Worm (Caenorhabditis elegans) whole organism, young adult: ENCODE measurements around the gene nlp-41.

Experiments used
- B0261.1 ChIP-seq: sonication (generic microtip); optimal IDR thresholded peaks from 2 replicates; lab custom pipeline; 2016; ENCODE audit warnings: mild to moderate bottlenecking, missing genetic modification characterization, moderate library complexity, missing compliant biosample characterization
- C06A6.2 ChIP-seq: fragments of 200-800 bp; sonication (Bioruptor generic); conservative IDR thresholded peaks from 2 replicates; pipeline ENCODE4 v1.3.6; 2022; ENCODE audit warnings: missing genetic modification characterization, missing compliant biosample characterization
- C17E4.6 ChIP-seq: fragments of 200-800 bp; sonication (Bioruptor generic); IDR thresholded peaks from 2 replicates; pipeline ENCODE4 v1.3.6; 2022; ENCODE audit warnings: missing genetic modification reagents, missing genetic modification characterization, missing compliant biosample characterization
- D2030.7 ChIP-seq: fragments of 200-800 bp; sonication (Bioruptor generic); IDR thresholded peaks from 2 replicates; pipeline ENCODE4 v1.3.6; 2022; ENCODE audit warnings: missing genetic modification reagents, missing genetic modification characterization, missing compliant biosample characterization
- F22D6.2 ChIP-seq: sonication (generic microtip); optimal IDR thresholded peaks from 2 replicates; lab custom pipeline; 2016; ENCODE audit warnings: mild to moderate bottlenecking, missing genetic modification characterization, missing compliant biosample characterization
- F33H1.4 ChIP-seq: fragments of 200-800 bp; sonication (Bioruptor generic); IDR thresholded peaks from 2 replicates; pipeline ENCODE4 v1.3.6; 2022; ENCODE audit warnings: missing genetic modification reagents, missing genetic modification characterization, missing compliant biosample characterization
- K11D2.4 ChIP-seq: fragments of 200-800 bp; sonication (Bioruptor generic); IDR thresholded peaks from 2 replicates; pipeline ENCODE4 v1.3.6; 2022; ENCODE audit warnings: missing genetic modification reagents, missing genetic modification characterization, missing compliant biosample characterization
- T26A5.8 ChIP-seq: sonication (generic microtip); optimal IDR thresholded peaks from 2 replicates; lab custom pipeline; 2016; ENCODE audit warnings: missing genetic modification characterization, missing compliant biosample characterization
- Y67H2A.10 ChIP-seq: fragments of 200-800 bp; sonication (Bioruptor generic); conservative IDR thresholded peaks from 2 replicates; pipeline ENCODE4 v1.3.6; 2022; ENCODE audit warnings: missing genetic modification reagents, missing genetic modification characterization, missing compliant biosample characterization
- Y79H2A.3 ChIP-seq: fragments of 200-800 bp; sonication (Bioruptor generic); conservative IDR thresholded peaks from 2 replicates; pipeline ENCODE4 v1.3.6; 2022; ENCODE audit warnings: missing genetic modification reagents, missing genetic modification characterization, missing compliant biosample characterization
- Y95B8A.8 ChIP-seq: fragments of 200-800 bp; sonication (Bioruptor generic); IDR thresholded peaks from 2 replicates; pipeline ENCODE4 v1.3.6; 2022; ENCODE audit warnings: missing genetic modification reagents, missing genetic modification characterization, missing compliant biosample characterization
- aptf-2 ChIP-seq: fragments of 200-800 bp; sonication (Bioruptor generic); conservative IDR thresholded peaks from 2 replicates; pipeline ENCODE4 v1.3.6; 2022; ENCODE audit warnings: missing genetic modification reagents, missing genetic modification characterization, missing compliant biosample characterization
- aptf-3 ChIP-seq: fragments of 200-800 bp; sonication (Bioruptor generic); IDR thresholded peaks from 2 replicates; pipeline ENCODE4 v1.3.6; 2022; ENCODE audit warnings: missing genetic modification characterization, missing compliant biosample characterization
- athp-1 ChIP-seq: sonication (generic microtip); optimal IDR thresholded peaks from 2 replicates; lab custom pipeline; 2017; ENCODE audit warnings: mild to moderate bottlenecking, missing genetic modification characterization, missing compliant biosample characterization
- cebp-1 ChIP-seq, 2 experiments: fragments of 200-800 bp in 1 of 2; sonication (Bioruptor generic) in 1 of 2; sonication (generic microtip) in 1 of 2; IDR thresholded peaks in 1 of 2; optimal IDR thresholded peaks in 1 of 2; 2 replicates each; pipeline versions ENCODE4 v1.3.6 to Lab custom; 2017 to 2022; ENCODE audit warnings: missing compliant biosample characterization in 2 of 2, missing genetic modification characterization in 2 of 2, mild to moderate bottlenecking in 1 of 2, missing genetic modification reagents in 1 of 2, moderate library complexity in 1 of 2
- cebp-2 ChIP-seq: fragments of 200-800 bp; sonication (Bioruptor generic); IDR thresholded peaks from 2 replicates; pipeline ENCODE4 v1.3.6; 2022; ENCODE audit warnings: missing genetic modification characterization, missing compliant biosample characterization
- dpff-1 ChIP-seq: sonication (generic microtip); optimal IDR thresholded peaks from 2 replicates; lab custom pipeline; 2017; ENCODE audit warnings: mild to moderate bottlenecking, missing genetic modification characterization, missing compliant biosample characterization
- ets-4 ChIP-seq: fragments of 200-800 bp; sonication (Bioruptor generic); optimal IDR thresholded peaks from 2 replicates; lab custom pipeline; 2018; ENCODE audit warnings: mild to moderate bottlenecking, missing genetic modification characterization, missing compliant biosample characterization
- hlh-12 ChIP-seq: sonication (generic microtip); optimal IDR thresholded peaks from 2 replicates; lab custom pipeline; 2016; ENCODE audit warnings: missing genetic modification characterization, missing compliant biosample characterization
- lin-40 ChIP-seq: sonication (generic microtip); optimal IDR thresholded peaks from 2 replicates; lab custom pipeline; 2016; ENCODE audit warnings: missing genetic modification characterization, mild to moderate bottlenecking, missing compliant biosample characterization, missing genotype, missing genetic modification reagents
- lin-54 ChIP-seq: fragments of 200-800 bp; sonication (Bioruptor generic); optimal IDR thresholded peaks from 2 replicates; lab custom pipeline; 2018; ENCODE audit warnings: mild to moderate bottlenecking, missing genetic modification characterization, missing compliant biosample characterization
- lsl-1 ChIP-seq: fragments of 200-800 bp; sonication (Bioruptor generic); optimal IDR thresholded peaks from 2 replicates; lab custom pipeline; 2018; ENCODE audit warnings: mild to moderate bottlenecking, missing genetic modification characterization, moderate library complexity, missing compliant biosample characterization
- madf-10 ChIP-seq: sonication (generic microtip); optimal IDR thresholded peaks from 2 replicates; lab custom pipeline; 2016; ENCODE audit warnings: mild to moderate bottlenecking, missing genetic modification characterization, missing compliant biosample characterization
- madf-3 ChIP-seq: fragments of 200-800 bp; sonication (Bioruptor generic); IDR thresholded peaks from 2 replicates; pipeline ENCODE4 v1.3.6; 2022; ENCODE audit warnings: missing genetic modification reagents, missing genetic modification characterization, missing compliant biosample characterization
- madf-8 ChIP-seq: fragments of 200-800 bp; sonication (Bioruptor generic); conservative IDR thresholded peaks from 2 replicates; pipeline ENCODE4 v1.3.6; 2022; ENCODE audit warnings: missing genetic modification reagents, missing genetic modification characterization, missing compliant biosample characterization
- nfyb-1 ChIP-seq: fragments of 200-800 bp; sonication (Bioruptor generic); IDR thresholded peaks from 2 replicates; pipeline ENCODE4 v1.3.6; 2022; ENCODE audit warnings: missing genetic modification reagents, missing genetic modification characterization, missing compliant biosample characterization
- nhr-120 ChIP-seq: fragments of 200-800 bp; sonication (Bioruptor generic); IDR thresholded peaks from 2 replicates; pipeline ENCODE4 v1.3.6; 2022; ENCODE audit warnings: missing genetic modification characterization, missing compliant biosample characterization
- nhr-179 ChIP-seq: sonication (generic microtip); optimal IDR thresholded peaks from 2 replicates; lab custom pipeline; 2016; ENCODE audit warnings: mild to moderate bottlenecking, missing genetic modification characterization, missing compliant biosample characterization
- nhr-90 ChIP-seq: sonication (generic microtip); optimal IDR thresholded peaks from 2 replicates; lab custom pipeline; 2016; ENCODE audit warnings: missing genotype, mild to moderate bottlenecking, missing genetic modification characterization, missing compliant biosample characterization
- rec-8 ChIP-seq, 2 experiments: sonication (generic microtip); optimal IDR thresholded peaks; 2 replicates each; lab custom pipeline; 2016; ENCODE audit warnings: mild to moderate bottlenecking in 2 of 2, missing genetic modification characterization in 2 of 2, missing genetic modification reagents in 2 of 2, missing genotype in 2 of 2, missing biosample characterization in 1 of 2, missing compliant biosample characterization in 1 of 2, moderate library complexity in 1 of 2
- snpc-3.4 ChIP-seq: sonication (generic microtip); optimal IDR thresholded peaks from 2 replicates; lab custom pipeline; 2017; ENCODE audit warnings: missing genetic modification characterization, mild to moderate bottlenecking, missing compliant biosample characterization, antibody characterized with exemption, moderate library complexity, missing genotype, missing genetic modification reagents
- somi-1 ChIP-seq: fragments of 200-800 bp; sonication (Bioruptor generic); optimal IDR thresholded peaks from 2 replicates; lab custom pipeline; 2018; ENCODE audit warnings: mild to moderate bottlenecking, missing genetic modification characterization, missing compliant biosample characterization
- sptf-2 ChIP-seq: fragments of 200-800 bp; sonication (Bioruptor generic); optimal IDR thresholded peaks from 2 replicates; lab custom pipeline; 2018; ENCODE audit warnings: mild to moderate bottlenecking, missing genetic modification characterization, missing compliant biosample characterization
- tbp1 ChIP-seq: fragments of 200-800 bp; sonication (Bioruptor generic); optimal IDR thresholded peaks from 2 replicates; lab custom pipeline; 2018; ENCODE audit warnings: mild to moderate bottlenecking, missing genetic modification characterization, missing compliant biosample characterization
- tlf-1 ChIP-seq: fragments of 200-800 bp; sonication (Bioruptor generic); optimal IDR thresholded peaks from 2 replicates; lab custom pipeline; 2018; ENCODE audit warnings: mild to moderate bottlenecking, missing genetic modification characterization, missing compliant biosample characterization
- ztf-22 ChIP-seq: fragments of 200-800 bp; sonication (Bioruptor generic); optimal IDR thresholded peaks from 2 replicates; lab custom pipeline; 2018; ENCODE audit warnings: mild to moderate bottlenecking, missing genetic modification characterization, moderate library complexity, missing compliant biosample characterization
- ztf-25 ChIP-seq: fragments of 200-800 bp; sonication (Bioruptor generic); IDR thresholded peaks from 2 replicates; pipeline ENCODE4 v1.3.6; 2022; ENCODE audit warnings: missing genetic modification reagents, missing genetic modification characterization, missing compliant biosample characterization
- ztf-26 ChIP-seq: sonication (generic microtip); optimal IDR thresholded peaks from 2 replicates; lab custom pipeline; 2017; ENCODE audit warnings: missing genetic modification characterization, missing compliant biosample characterization
- ztf-28 ChIP-seq: fragments of 200-800 bp; sonication (Bioruptor generic); IDR thresholded peaks from 2 replicates; pipeline ENCODE4 v1.3.6; 2022; ENCODE audit warnings: missing genetic modification reagents, missing genetic modification characterization, missing compliant biosample characterization

nlp-41 gene

DNA sequence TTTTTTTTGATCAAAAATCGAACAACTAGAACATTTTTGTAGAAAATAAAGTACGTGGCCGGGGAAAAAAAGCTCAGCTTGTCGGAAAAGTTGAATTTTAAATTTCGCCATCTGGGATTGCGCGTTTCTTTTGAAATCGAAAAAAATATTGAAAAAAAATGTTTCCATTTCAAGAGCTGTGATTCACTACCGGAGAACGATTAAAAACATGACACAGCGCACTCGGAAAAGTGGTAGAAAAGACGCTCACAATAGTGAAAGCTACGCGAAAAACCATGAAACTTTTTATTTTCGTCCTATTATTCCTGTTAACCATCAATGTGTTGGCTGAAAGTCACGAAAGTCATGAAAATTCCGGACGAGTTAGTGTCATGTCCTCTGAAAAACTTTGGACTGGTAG lies 13.0 kb upstream of the nlp-41 start, which contains the start of the genes clec-147 and C04H5.7:
clec-147 (minus strand) TSS at position 101 of the 400 bp plus-strand sequence.
C04H5.7 (plus strand) TSS at position 219 of the 400 bp plus-strand sequence.
- TF ChIP-seq aptf-2 (GFP tag; lab: Robert Waterston, UW) = no peak
- TF ChIP-seq B0261.1 (tag; lab: Kevin White, UChicago) = no peak
- no peak for TF ChIP-seq Y67H2A.10
- TF ChIP-seq lsl-1 (GFP tag; lab: Kevin White, UChicago) = no peak
- no peak for TF ChIP-seq somi-1
- TF ChIP-seq madf-8 (GFP tag; lab: Robert Waterston, UW) = no peak
- TF ChIP-seq nfyb-1 (GFP tag; lab: Robert Waterston, UW) = no peak
- no peak for TF ChIP-seq madf-3 (GFP tag; lab: Robert Waterston, UW)
- TF ChIP-seq athp-1 (tag; lab: Kevin White, UChicago) = no peak
- no peak for TF ChIP-seq Y79H2A.3 (GFP tag; lab: Robert Waterston, UW)
- TF ChIP-seq nhr-120 = no peak
- TF ChIP-seq Y95B8A.8 (GFP tag; lab: Robert Waterston, UW) = no peak
- TF ChIP-seq K11D2.4 (GFP tag; lab: Robert Waterston, UW) = no peak
- TF ChIP-seq F22D6.2 (tag; lab: Kevin White, UChicago) = no peak
- TF ChIP-seq rec-8 (tag; optimal IDR thresholded peaks at IDR 0.05; lab: Kevin White, UChicago) = no peak
- no peak for TF ChIP-seq T26A5.8 (tag; lab: Kevin White, UChicago)
- TF ChIP-seq C17E4.6 (GFP tag; lab: Robert Waterston, UW) = no peak
- no peak for TF ChIP-seq sptf-2 (GFP tag; lab: Kevin White, UChicago)
- TF ChIP-seq dpff-1 (tag; lab: Kevin White, UChicago) = no peak

DNA sequence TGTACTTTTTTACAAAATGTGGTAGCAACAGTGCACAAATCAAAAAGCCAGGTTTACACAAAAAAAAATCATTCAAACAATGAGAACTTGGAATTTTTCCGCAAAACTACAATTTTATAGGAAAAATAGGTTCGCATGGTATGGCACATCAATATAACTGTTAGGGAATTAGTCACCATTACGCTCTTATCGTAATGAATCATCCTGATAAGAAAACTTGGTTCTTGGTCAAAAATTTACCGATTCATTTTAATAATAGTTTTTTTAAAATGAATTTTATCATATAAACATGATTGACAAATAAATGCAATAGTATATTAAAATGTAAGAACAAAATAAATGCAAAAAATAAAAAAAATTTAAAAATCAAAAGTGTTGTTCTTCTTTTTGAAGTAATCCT lies 10.2 kb upstream of the nlp-41 start:
- TF ChIP-seq tlf-1 (GFP tag; lab: Kevin White, UChicago) (no peak), lin-54 (GFP tag; lab: Kevin White, UChicago) (no peak), nhr-179 (tag; lab: Kevin White, UChicago) (no peak), snpc-3.4 (tag; lab: Kevin White, UChicago) (no peak), ztf-22 (GFP tag; lab: Kevin White, UChicago) (no peak), lin-40 (tag; lab: Kevin White, UChicago) (no peak), ztf-28 (no peak), F33H1.4 (GFP tag; lab: Robert Waterston, UW) (no peak), cebp-1 (GFP tag; IDR thresholded peaks at IDR 0.05; lab: Robert Waterston, UW) (no peak), cebp-1 (tag; optimal IDR thresholded peaks at IDR 0.05; lab: Kevin White, UChicago) (no peak), ets-4 (GFP tag; lab: Kevin White, UChicago) (no peak), tbp1 (GFP tag; lab: Kevin White, UChicago) (no peak), D2030.7 (GFP tag; lab: Robert Waterston, UW) (no peak), ztf-26 (tag; lab: Kevin White, UChicago) (no peak), hlh-12 (tag; lab: Kevin White, UChicago) (no peak), C06A6.2 (no peak), ztf-25 (GFP tag; lab: Robert Waterston, UW) (no peak), nhr-90 (tag; lab: Kevin White, UChicago) (no peak)

DNA sequence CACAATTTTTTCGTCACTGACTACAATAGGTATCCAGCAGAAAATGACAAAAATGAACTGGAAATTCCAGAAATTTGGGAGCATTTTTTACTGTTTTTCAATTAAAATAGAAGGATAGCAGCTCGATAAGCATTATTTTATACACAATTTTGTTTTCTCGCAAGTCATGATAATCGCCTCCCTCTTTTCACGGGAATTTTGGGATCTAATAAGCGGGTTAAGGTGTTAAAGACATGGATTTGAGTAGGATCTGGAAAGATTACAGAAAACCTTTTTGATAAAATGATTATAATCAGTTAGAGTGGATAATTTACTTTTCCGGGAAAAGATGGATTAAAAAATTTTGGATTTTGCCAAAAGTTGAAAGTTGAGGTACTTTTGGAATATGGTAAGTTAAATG lies 2.0 kb upstream of the nlp-41 start, which contains the start of gene gcy-29:
gcy-29 (minus strand) TSS at position 101 of the 400 bp plus-strand sequence.
- no peak for TF ChIP-seq aptf-3 (GFP tag; lab: Robert Waterston, UW)
- no peak for TF ChIP-seq cebp-2 (GFP tag; lab: Robert Waterston, UW)
- no peak for TF ChIP-seq madf-10 (tag; lab: Kevin White, UChicago)
